Worm (Caenorhabditis elegans) whole organism, L1 larva: ENCODE measurements around the gene ech-5.
"Not testable (repeated sequence)": the region's sequence is repeated elsewhere in the genome, so short reads cannot be mapped to it uniquely, and the experiment has no call there.

Source experiments
- C16A3.4 ChIP-seq: fragments of 150-350 bp; optimal IDR thresholded peaks from 2 replicates; lab custom pipeline; 2014; ENCODE audit warnings: missing biosample characterization, missing genetic modification characterization
- F16B12.6 ChIP-seq: fragments of 150-350 bp; optimal IDR thresholded peaks from 2 replicates; lab custom pipeline; 2014; ENCODE audit warnings: missing biosample characterization, missing genetic modification characterization
- blmp-1 ChIP-seq: fragments of 150-350 bp; optimal IDR thresholded peaks from 2 replicates; lab custom pipeline; 2014; ENCODE audit warnings: missing biosample characterization, missing genetic modification characterization
- ceh-8 ChIP-seq: fragments of 200-800 bp; sonication (Bioruptor generic); optimal IDR thresholded peaks from 2 replicates; lab custom pipeline; 2018; ENCODE audit warnings: mild to moderate bottlenecking, missing genetic modification characterization, moderate library complexity, missing compliant biosample characterization
- ceh-82 ChIP-seq, 3 experiments: fragments of 150-350 bp in 1 of 3; sonication (generic microtip) in 2 of 3; optimal IDR thresholded peaks; 2 replicates each; lab custom pipeline; 2014 to 2017; ENCODE audit warnings: missing biosample characterization in 3 of 3, missing genetic modification characterization in 3 of 3
- ceh-88 ChIP-seq: fragments of 200-800 bp; sonication (Bioruptor generic); IDR thresholded peaks from 2 replicates; pipeline ENCODE4 v1.3.6; 2022; ENCODE audit warnings: missing genetic modification characterization, missing compliant biosample characterization
- dpl-1 ChIP-seq, 3 experiments: fragments of 150-350 bp in 2 of 3; sonication (generic microtip) in 1 of 3; optimal IDR thresholded peaks; 2 replicates each; lab custom pipeline; 2014 to 2017; ENCODE audit warnings: missing biosample characterization in 3 of 3, missing genetic modification characterization in 3 of 3, missing genetic modification reagents in 3 of 3
- dsc-1 ChIP-seq: sonication (generic microtip); optimal IDR thresholded peaks from 2 replicates; lab custom pipeline; 2016; ENCODE audit warnings: mild to moderate bottlenecking, missing genetic modification characterization, missing compliant biosample characterization
- efl-1 ChIP-seq, 4 experiments: fragments of 150-350 bp; optimal IDR thresholded peaks in 3 of 4; peaks in 1 of 4; 1 replicate in 1 of 4; 2 replicates in 3 of 4; lab custom pipeline; 2014; ENCODE audit warnings: missing biosample characterization in 2 of 4, missing genetic modification characterization in 2 of 4, missing genetic modification reagents in 2 of 4
- egl-27 ChIP-seq, 2 experiments: fragments of 150-350 bp in 1 of 2; sonication (generic microtip); optimal IDR thresholded peaks; 3 replicates each; lab custom pipeline; 2017 to 2018; ENCODE audit warnings: missing biosample characterization in 2 of 2, missing genetic modification characterization in 2 of 2, missing genetic modification reagents in 2 of 2
- elt-2 ChIP-seq: sonication (generic microtip); optimal IDR thresholded peaks from 2 replicates; lab custom pipeline; 2016; ENCODE audit warnings: missing genetic modification characterization, mild to moderate bottlenecking, inconsistent platforms, missing compliant biosample characterization, missing genetic modification reagents
- elt-3 ChIP-seq, 6 experiments: fragments of 150-350 bp in 1 of 6; sonication (generic microtip); optimal IDR thresholded peaks; 2 replicates each; lab custom pipeline; 2017 to 2018; ENCODE audit warnings: missing biosample characterization in 6 of 6, missing genetic modification characterization in 6 of 6, inconsistent platforms in 1 of 6
- fkh-10 ChIP-seq: sonication (generic microtip); optimal IDR thresholded peaks from 2 replicates; lab custom pipeline; 2017; ENCODE audit warnings: missing biosample characterization, missing genetic modification reagents, missing genetic modification characterization
- hpl-2 ChIP-seq: fragments of 150-350 bp; optimal IDR thresholded peaks from 2 replicates; lab custom pipeline; 2014; ENCODE audit warnings: missing biosample characterization, missing genetic modification reagents, missing genetic modification characterization
- isw-1 ChIP-seq: fragments of 200-800 bp; sonication (Bioruptor generic); IDR thresholded peaks from 2 replicates; pipeline ENCODE4 v1.3.6; 2022; ENCODE audit warnings: missing genetic modification characterization, missing compliant biosample characterization
- lin-35 ChIP-seq, 2 experiments: fragments of 150-350 bp; optimal IDR thresholded peaks; 2 replicates each; lab custom pipeline; 2014; ENCODE audit warnings: missing biosample characterization in 2 of 2, missing genetic modification characterization in 2 of 2, missing genetic modification reagents in 2 of 2
- lsy-2 ChIP-seq, 2 experiments: fragments of 150-350 bp; optimal IDR thresholded peaks; 2 replicates each; lab custom pipeline; 2014; ENCODE audit warnings: missing biosample characterization in 2 of 2, missing genetic modification characterization in 2 of 2
- mef-2 ChIP-seq: fragments of 150-350 bp; optimal IDR thresholded peaks from 2 replicates; lab custom pipeline; 2014; ENCODE audit warnings: missing biosample characterization, missing genetic modification characterization
- nhr-11 ChIP-seq: fragments of 150-350 bp; optimal IDR thresholded peaks from 2 replicates; lab custom pipeline; 2014; ENCODE audit warnings: missing biosample characterization, missing genetic modification characterization
- nhr-12 ChIP-seq: sonication (generic microtip); optimal IDR thresholded peaks from 2 replicates; lab custom pipeline; 2017; ENCODE audit warnings: missing biosample characterization, missing genetic modification characterization
- nhr-19 ChIP-seq: fragments of 200-800 bp; sonication (Bioruptor generic); conservative IDR thresholded peaks from 2 replicates; pipeline ENCODE4 v1.3.6; 2022; ENCODE audit warnings: missing genetic modification characterization, missing compliant biosample characterization
- nhr-237 ChIP-seq: fragments of 150-350 bp; optimal IDR thresholded peaks from 2 replicates; lab custom pipeline; 2014; ENCODE audit warnings: missing biosample characterization, missing genetic modification characterization
- nhr-28 ChIP-seq: fragments of 150-350 bp; optimal IDR thresholded peaks from 2 replicates; lab custom pipeline; 2014; ENCODE audit warnings: missing biosample characterization, missing genetic modification characterization
- nhr-71 ChIP-seq: sonication (generic microtip); optimal IDR thresholded peaks from 2 replicates; lab custom pipeline; 2016; ENCODE audit warnings: mild to moderate bottlenecking, missing genetic modification characterization, moderate library complexity, missing compliant biosample characterization
- nhr-84 ChIP-seq: sonication (generic microtip); optimal IDR thresholded peaks from 2 replicates; lab custom pipeline; 2017; ENCODE audit warnings: missing biosample characterization, missing genetic modification characterization
- nhr-85 ChIP-seq: sonication (generic microtip); peaks from one replicate; lab custom pipeline; 2016; ENCODE audit warnings: missing genetic modification characterization, inconsistent platforms, missing compliant biosample characterization
- skn-1 ChIP-seq: fragments of 150-350 bp; optimal IDR thresholded peaks from 2 replicates; lab custom pipeline; 2014; ENCODE audit warnings: missing biosample characterization, missing genetic modification characterization
- unc-130 ChIP-seq: fragments of 150-350 bp; optimal IDR thresholded peaks from 2 replicates; lab custom pipeline; 2017; ENCODE audit warnings: missing biosample characterization, missing genetic modification characterization, inconsistent platforms
- unc-30 ChIP-seq: sonication (generic microtip); optimal IDR thresholded peaks from 2 replicates; lab custom pipeline; 2017; ENCODE audit warnings: missing biosample characterization, missing genetic modification characterization
- unc-62 ChIP-seq: fragments of 150-350 bp; optimal IDR thresholded peaks from 2 replicates; lab custom pipeline; 2014; ENCODE audit warnings: missing biosample characterization, missing genetic modification reagents, missing genetic modification characterization
- unc-86 ChIP-seq: sonication (generic microtip); optimal IDR thresholded peaks from 2 replicates; lab custom pipeline; 2016; ENCODE audit warnings: missing genetic modification characterization, missing compliant biosample characterization
- ztf-4 ChIP-seq: fragments of 150-350 bp; optimal IDR thresholded peaks from 2 replicates; lab custom pipeline; 2014; ENCODE audit warnings: missing biosample characterization, missing genetic modification characterization

Gene ech-5

DNA sequence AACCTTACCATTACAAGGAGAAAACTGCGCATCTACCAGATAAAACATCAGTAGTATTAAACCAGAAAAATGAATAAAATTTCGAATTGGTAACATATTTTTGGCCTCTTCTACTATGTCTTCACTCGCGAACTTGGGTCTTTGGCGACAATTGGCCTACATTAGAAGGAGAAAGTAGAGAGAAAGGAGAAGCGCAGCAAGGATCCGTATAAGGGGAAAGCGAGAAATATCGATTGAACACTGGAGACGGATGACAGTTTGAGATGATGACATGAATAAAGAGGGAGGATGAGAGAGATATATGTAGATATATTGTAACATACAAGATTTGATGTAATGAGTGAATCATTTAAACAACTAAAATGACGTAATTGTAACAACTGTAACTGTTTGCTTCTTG is 28.5 kb upstream of the ech-5 start, which contains the start of gene F56B3.2:
F56B3.2 (minus strand) TSS at position 273 of the 400 bp plus-strand sequence.
- TF ChIP-seq blmp-1 (tag; lab: Kevin White, UChicago) (peak; percentile 100), nhr-12 (tag; lab: Kevin White, UChicago) (no peak)

- TF ChIP-seq efl-1 (optimal IDR thresholded peaks at IDR 0.05; lab: Kevin White, UChicago) (peak in 1 of 2 experiments; percentile 57), efl-1 (GFP tag; optimal IDR thresholded peaks at IDR 0.05 in 1 of 2; lab: Kevin White, UChicago) (peak; percentile 67 to 95), isw-1 (GFP tag; lab: Robert Waterston, UW) (peak; percentile 15; the same call in 1 of the 2 replicates), dpl-1 (GFP tag; optimal IDR thresholded peaks at IDR 0.05; lab: Kevin White, UChicago) (peak; percentile 27 to 59 (median 54)), nhr-85 (tag; lab: Kevin White, UChicago) (peak; percentile 17), lin-35 (GFP tag; optimal IDR thresholded peaks at IDR 0.05; lab: Kevin White, UChicago) (peak; percentile 32 to 44)
- TF ChIP-seq, all 84 proteins: peak for 5; not testable (repeated sequence) for 79
Measured at ce11 chrIV:769931-770544, 26.8 kb upstream of the ech-5 start.

DNA sequence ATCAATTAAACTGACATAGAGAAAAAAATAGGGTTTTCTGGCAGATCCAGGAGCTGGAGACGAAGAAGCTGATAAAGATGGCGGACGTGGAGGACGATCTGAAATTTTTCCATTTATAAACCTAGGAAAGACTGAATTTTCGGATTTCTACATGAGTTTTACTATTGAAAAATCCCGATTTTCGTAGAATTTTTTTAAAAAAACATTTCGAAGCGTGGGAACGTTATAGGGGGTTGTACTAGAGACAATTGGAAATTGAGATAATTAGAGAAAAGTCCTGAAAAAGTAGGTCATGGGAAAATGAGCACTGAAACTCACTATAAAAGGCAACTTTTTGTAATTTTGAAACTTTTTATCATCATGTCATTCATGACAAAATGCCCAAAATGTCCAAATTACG is 25.8 kb upstream of the ech-5 start, which contains the start of gene F56B3.9:
F56B3.9 (plus strand) TSS at position 301 of the 400 bp plus-strand sequence.
- not testable (repeated sequence) for TF ChIP-seq mef-2 (tag; lab: Kevin White, UChicago); nhr-71 (tag; lab: Kevin White, UChicago); nhr-84

ce11 chrIV:772931-773330 is 23.9 kb upstream of the ech-5 start, which contains the start of gene mrpl-2:
mrpl-2 (plus strand) TSS chrIV:773237.
- TF ChIP-seq unc-30 (tag; lab: Kevin White, UChicago) (no peak), lsy-2 (tag; optimal IDR thresholded peaks at IDR 0.05; lab: Kevin White, UChicago) (peak in 1 of 2 experiments; percentile 60), dpl-1 (GFP tag; optimal IDR thresholded peaks at IDR 0.05; lab: Kevin White, UChicago) (peak; percentile 82 to 90 (median 86)), unc-86 (tag; lab: Kevin White, UChicago) (no peak), dsc-1 (tag; lab: Kevin White, UChicago) (peak; percentile 4), ceh-88 (no peak), unc-130 (no peak), skn-1 (tag; lab: Kevin White, UChicago) (peak; percentile 40), ceh-8 (no peak), fkh-10 (GFP tag; lab: Kevin White, UChicago) (no peak), nhr-237 (no peak), ceh-82 (tag; optimal IDR thresholded peaks at IDR 0.05; lab: Kevin White, UChicago) (peak in 1 of 3 experiments; percentile 15), unc-62 (no peak), efl-1 (optimal IDR thresholded peaks at IDR 0.05; lab: Kevin White, UChicago) (peak; percentile 57 to 87), efl-1 (GFP tag; optimal IDR thresholded peaks at IDR 0.05 in 1 of 2; lab: Kevin White, UChicago) (peak; percentile 91 to 99), lin-35 (GFP tag; optimal IDR thresholded peaks at IDR 0.05; lab: Kevin White, UChicago) (peak; percentile 80 to 92)

ce11 chrIV:773580-773979 is 23.2 kb upstream of the ech-5 start:
- TF ChIP-seq nhr-19 (GFP tag; lab: Robert Waterston, UW): no peak
- TF ChIP-seq efl-1 (optimal IDR thresholded peaks at IDR 0.05; lab: Kevin White, UChicago): no peak
- TF ChIP-seq efl-1 (GFP tag; optimal IDR thresholded peaks at IDR 0.05 in 1 of 2; lab: Kevin White, UChicago): peak in 1 of 2 experiments; percentile 90
- no peak for TF ChIP-seq egl-27 (tag; optimal IDR thresholded peaks at IDR 0.05; lab: Kevin White, UChicago)
- no peak for TF ChIP-seq ztf-4 (tag; lab: Kevin White, UChicago)
- TF ChIP-seq unc-62: no peak
- no peak for TF ChIP-seq dpl-1 (GFP tag; optimal IDR thresholded peaks at IDR 0.05; lab: Kevin White, UChicago)

ce11 chrIV:778484-778883 is 18.3 kb upstream of the ech-5 start, which contains the start of gene ugt-52:
ugt-52 (plus strand) TSS chrIV:778784.
- TF ChIP-seq efl-1 (optimal IDR thresholded peaks at IDR 0.05; lab: Kevin White, UChicago) (no peak), efl-1 (GFP tag; optimal IDR thresholded peaks at IDR 0.05 in 1 of 2; lab: Kevin White, UChicago) (peak in 1 of 2 experiments; percentile 61), unc-62 (no peak), elt-2 (tag; lab: Kevin White, UChicago) (peak; percentile 0)

ce11 chrIV:782393-782792 is 14.4 kb upstream of the ech-5 start:
- no peak for TF ChIP-seq elt-3 (tag; optimal IDR thresholded peaks at IDR 0.05; lab: Kevin White, UChicago)
- no peak for TF ChIP-seq unc-30 (tag; lab: Kevin White, UChicago)
- no peak for TF ChIP-seq C16A3.4 (tag; lab: Kevin White, UChicago)
- TF ChIP-seq F16B12.6 (tag; lab: Kevin White, UChicago): no peak
- no peak for TF ChIP-seq nhr-11
- TF ChIP-seq nhr-28 (tag; lab: Kevin White, UChicago): no peak
- no peak for TF ChIP-seq hpl-2 (GFP tag; lab: Kevin White, UChicago)
